Worm (Caenorhabditis elegans): ENCODE data around the gene str-262.

str-262 gene

DNA sequence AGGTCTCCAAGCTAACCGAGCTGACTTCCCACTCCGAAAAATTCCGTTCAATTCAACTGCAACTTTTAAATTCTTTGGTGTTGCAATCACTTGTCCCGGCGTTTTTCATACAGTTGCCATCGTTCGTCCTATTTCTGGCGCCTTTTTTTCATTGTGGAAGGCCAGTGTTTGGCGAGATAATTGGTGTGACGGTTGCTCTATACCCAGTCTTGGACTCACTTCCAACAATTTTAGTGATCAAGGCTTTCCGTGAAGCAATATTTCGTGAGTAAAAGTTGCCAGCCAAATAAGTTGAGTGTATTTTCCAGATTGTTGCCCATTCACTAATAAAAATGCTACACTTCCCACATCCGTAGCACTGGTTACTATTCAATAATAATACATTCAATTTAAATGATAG, 19.6 kb upstream of the str-262 start:
- no peak for TF ChIP-seq egl-27 (tag; optimal IDR thresholded peaks at IDR 0.05)
- no peak for TF ChIP-seq unc-39 (tag; optimal IDR thresholded peaks at IDR 0.05)
- TF ChIP-seq nhr-25 (tag; optimal IDR thresholded peaks at IDR 0.05) = no peak
- TF ChIP-seq ceh-82 (tag; optimal IDR thresholded peaks at IDR 0.05) = no peak
- TF ChIP-seq skn-1 (tag; optimal IDR thresholded peaks at IDR 0.05) = no peak
- no peak for TF ChIP-seq C34F6.9 (tag; optimal IDR thresholded peaks at IDR 0.05)
- no peak for TF ChIP-seq nhr-12 (tag; optimal IDR thresholded peaks at IDR 0.05)
- no peak for TF ChIP-seq sem-4 (tag; optimal IDR thresholded peaks at IDR 0.05)
- TF ChIP-seq lin-13 (GFP tag; optimal IDR thresholded peaks at IDR 0.05) = no peak
- no peak for TF ChIP-seq nhr-10 (tag; optimal IDR thresholded peaks at IDR 0.05)
- TF ChIP-seq nhr-23 (tag; optimal IDR thresholded peaks at IDR 0.05) = no peak
- TF ChIP-seq alr-1 (tag; optimal IDR thresholded peaks at IDR 0.05) = no peak

DNA sequence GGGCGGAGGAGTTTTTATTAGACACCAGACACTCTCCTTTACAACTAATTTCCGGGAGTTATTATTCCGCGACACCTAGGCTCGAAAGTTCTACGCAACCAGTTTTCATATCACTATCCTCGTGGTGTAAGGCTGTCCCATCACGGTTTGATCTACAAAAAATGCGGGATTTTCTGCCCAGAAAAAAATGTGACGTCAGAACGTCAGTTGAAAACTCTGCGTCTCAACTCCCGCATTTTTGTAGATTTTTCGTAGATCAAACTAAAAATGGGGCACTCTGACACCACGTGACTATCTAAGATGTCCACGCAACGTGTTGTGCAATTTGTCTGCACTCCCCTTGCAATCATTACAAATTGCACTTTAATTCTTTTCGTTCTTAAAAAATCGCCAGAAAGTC, 12.2 kb upstream of the str-262 start, which contains the start of gene str-238:
str-238 (plus strand) TSS at position 301 of the 400 bp plus-strand sequence.
- TF ChIP-seq ama-1 (optimal IDR thresholded peaks at IDR 0.05) (no peak), ztf-11 (tag; optimal IDR thresholded peaks at IDR 0.05) (no peak), R02D3.7 (tag; optimal IDR thresholded peaks at IDR 0.05) (no peak), F13H6.1 (tag; optimal IDR thresholded peaks at IDR 0.05) (no peak), elt-3 (tag; optimal IDR thresholded peaks at IDR 0.05) (no peak), unc-55 (GFP tag; optimal IDR thresholded peaks at IDR 0.05) (no peak)

DNA sequence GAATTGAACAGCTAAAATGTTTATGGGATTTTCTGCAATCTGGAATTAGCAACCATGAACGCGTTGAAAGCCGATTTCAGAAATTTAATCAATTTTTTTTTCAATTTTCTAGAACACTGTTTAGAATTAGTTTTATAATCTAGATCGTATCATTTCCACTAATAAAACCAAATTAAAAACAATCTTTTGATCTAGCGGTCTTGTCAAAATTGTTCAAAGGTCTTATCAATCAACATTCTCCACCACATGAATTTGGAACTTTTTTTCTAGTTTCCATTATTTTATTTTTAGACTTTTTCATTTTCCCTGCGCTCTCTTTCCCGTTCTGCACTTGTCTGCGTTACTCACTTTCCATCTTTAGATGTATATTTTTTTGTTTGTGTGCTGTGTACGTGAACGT, 9.8 kb upstream of the str-262 start, which contains the start of gene srp-2:
srp-2 (plus strand) TSS at position 301 of the 400 bp plus-strand sequence.
- TF ChIP-seq snpc-4 (tag; optimal IDR thresholded peaks at IDR 0.05) (no peak), unc-55 (GFP tag; optimal IDR thresholded peaks at IDR 0.05) (no peak), nhr-77 (tag; optimal IDR thresholded peaks at IDR 0.05) (no peak), dmd-4 (tag; optimal IDR thresholded peaks at IDR 0.05) (no peak), egl-27 (tag; optimal IDR thresholded peaks at IDR 0.05) (no peak), fos-1 (tag; optimal IDR thresholded peaks at IDR 0.05) (no peak), nhr-11 (tag; optimal IDR thresholded peaks at IDR 0.05) (no peak), mdl-1 (tag; optimal IDR thresholded peaks at IDR 0.05) (no peak), aly-2 (tag; optimal IDR thresholded peaks at IDR 0.05) (no peak), elt-3 (tag; optimal IDR thresholded peaks at IDR 0.05) (no peak), unc-62 (GFP tag; optimal IDR thresholded peaks at IDR 0.05) (no peak), nhr-6 (tag; optimal IDR thresholded peaks at IDR 0.05) (no peak), mab-5 (tag; optimal IDR thresholded peaks at IDR 0.05) (no peak), C34F6.9 (tag; optimal IDR thresholded peaks at IDR 0.05) (no peak), lin-39 (tag; optimal IDR thresholded peaks at IDR 0.05) (no peak), lsy-2 (tag; optimal IDR thresholded peaks at IDR 0.05) (no peak), lin-11 (tag; optimal IDR thresholded peaks at IDR 0.05) (no peak)

DNA sequence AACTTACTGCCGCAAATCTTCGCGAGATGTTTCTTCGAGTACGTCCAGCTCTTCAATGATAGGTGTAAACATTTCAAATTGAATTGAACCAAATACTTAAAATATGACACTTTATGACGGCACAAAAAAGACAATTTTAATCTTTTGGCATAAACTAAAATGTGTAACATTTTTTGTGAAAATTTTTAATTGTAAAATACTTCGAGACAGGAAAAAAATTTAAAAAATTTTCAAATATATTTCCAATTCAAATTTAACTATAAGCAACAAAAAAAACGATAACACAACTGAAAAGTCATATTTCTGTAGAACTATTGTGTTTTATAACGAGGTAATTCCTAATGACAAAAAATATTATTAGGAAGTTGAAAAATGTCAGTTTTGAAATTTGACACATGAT, 9.3 kb upstream of the str-262 start, which contains the start of gene C05E4.12:
C05E4.12 (minus strand) TSS at position 101 of the 400 bp plus-strand sequence.
- TF ChIP-seq lin-13 (GFP tag; optimal IDR thresholded peaks at IDR 0.05) = no peak
- TF ChIP-seq nhr-6 (tag; optimal IDR thresholded peaks at IDR 0.05) = no peak
- no peak for TF ChIP-seq aly-2 (tag; optimal IDR thresholded peaks at IDR 0.05)
- TF ChIP-seq ceh-82 (tag; optimal IDR thresholded peaks at IDR 0.05) = no peak
- no peak for TF ChIP-seq nhr-10 (tag; optimal IDR thresholded peaks at IDR 0.05)
- TF ChIP-seq mdl-1 (tag; optimal IDR thresholded peaks at IDR 0.05) = no peak

DNA sequence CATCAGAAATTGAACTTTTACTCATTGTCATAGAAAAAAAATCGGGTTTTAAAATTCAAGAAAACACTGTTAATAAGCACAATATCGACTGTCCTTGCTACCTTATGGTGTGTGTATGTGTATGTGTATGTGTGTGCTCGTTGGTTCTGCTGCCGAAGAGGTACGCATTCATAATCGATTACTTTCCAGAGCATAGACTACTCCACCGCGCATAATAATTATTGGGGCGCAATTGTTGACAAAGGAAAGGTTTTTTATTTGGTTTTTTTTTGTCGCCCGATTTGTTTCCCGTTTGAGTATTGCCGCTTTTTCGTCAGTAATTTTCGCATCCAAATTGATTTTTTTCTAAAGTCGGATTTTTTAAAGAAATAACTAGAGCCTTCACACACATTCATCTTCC, 8.7 kb upstream of the str-262 start, which contains the start of gene C05E4.15:
C05E4.15 (minus strand) TSS at position 101 of the 400 bp plus-strand sequence.
- TF ChIP-seq peb-1 (tag; optimal IDR thresholded peaks at IDR 0.05) (no peak), nhr-129 (tag; optimal IDR thresholded peaks at IDR 0.05) (no peak), unc-39 (tag; optimal IDR thresholded peaks at IDR 0.05) (no peak), alr-1 (tag; optimal IDR thresholded peaks at IDR 0.05) (no peak), sem-4 (tag; optimal IDR thresholded peaks at IDR 0.05) (no peak), blmp-1 (tag; optimal IDR thresholded peaks at IDR 0.05; ENCODE audit: insufficient read depth) (no peak), sma-3 (GFP tag; optimal IDR thresholded peaks at IDR 0.05) (no peak), elt-1 (tag; optimal IDR thresholded peaks at IDR 0.05) (no peak), nhr-77 (tag; optimal IDR thresholded peaks at IDR 0.05) (no peak), zag-1 (tag; optimal IDR thresholded peaks at IDR 0.05) (no peak), ztf-4 (tag; optimal IDR thresholded peaks at IDR 0.05) (no peak), nhr-11 (tag; optimal IDR thresholded peaks at IDR 0.05) (no peak)
